Worm (Caenorhabditis elegans) whole organism, L1 larva: ENCODE results near the gene rack-1.

ENCODE experiments used
- ama-1 ChIP-seq: fragments of 150-350 bp; optimal IDR thresholded peaks from 2 replicates; lab custom pipeline; 2014
- fkh-4 ChIP-seq: sonication (generic microtip); optimal IDR thresholded peaks from 2 replicates; lab custom pipeline; 2016; ENCODE audit warnings: missing compliant biosample characterization, missing genetic modification characterization, borderline replicate concordance
- pqm-1 ChIP-seq: sonication (generic microtip); optimal IDR thresholded peaks from 3 replicates; lab custom pipeline; 2017; ENCODE audit warnings: missing biosample characterization, missing genetic modification characterization

DNA sequence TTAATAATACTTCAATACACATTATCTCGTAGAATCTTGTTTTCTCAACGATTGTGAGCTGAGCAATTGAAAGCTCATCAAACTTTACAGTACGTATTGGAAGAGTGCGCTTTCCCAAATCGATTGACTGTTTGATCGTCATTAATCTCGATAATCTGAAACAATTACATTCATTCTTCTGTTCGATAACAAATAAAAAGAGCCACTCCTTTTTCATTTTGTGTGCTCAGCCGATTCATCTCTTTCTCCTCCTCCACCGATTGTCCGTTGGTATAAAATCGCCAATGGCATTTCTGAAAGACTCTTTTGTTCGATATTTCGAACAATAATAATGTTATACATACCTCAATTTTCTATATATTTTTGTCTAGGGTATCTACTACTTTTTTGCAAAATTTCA, 47.2 kb downstream of the rack-1 start, which contains the start of gene nas-12:
- no peak for TF ChIP-seq pqm-1 (tag; lab: Kevin White, UChicago)
- no peak for TF ChIP-seq ama-1 (lab: Kevin White, UChicago)
- no peak for TF ChIP-seq fkh-4 (tag; lab: Kevin White, UChicago)
